Fruit fly (Drosophila melanogaster): Measurements from ENCODE around the gene spri.
A peak's percentile ranks its signal among the peaks of the same experiment; 100 is the strongest.

spri gene

DNA sequence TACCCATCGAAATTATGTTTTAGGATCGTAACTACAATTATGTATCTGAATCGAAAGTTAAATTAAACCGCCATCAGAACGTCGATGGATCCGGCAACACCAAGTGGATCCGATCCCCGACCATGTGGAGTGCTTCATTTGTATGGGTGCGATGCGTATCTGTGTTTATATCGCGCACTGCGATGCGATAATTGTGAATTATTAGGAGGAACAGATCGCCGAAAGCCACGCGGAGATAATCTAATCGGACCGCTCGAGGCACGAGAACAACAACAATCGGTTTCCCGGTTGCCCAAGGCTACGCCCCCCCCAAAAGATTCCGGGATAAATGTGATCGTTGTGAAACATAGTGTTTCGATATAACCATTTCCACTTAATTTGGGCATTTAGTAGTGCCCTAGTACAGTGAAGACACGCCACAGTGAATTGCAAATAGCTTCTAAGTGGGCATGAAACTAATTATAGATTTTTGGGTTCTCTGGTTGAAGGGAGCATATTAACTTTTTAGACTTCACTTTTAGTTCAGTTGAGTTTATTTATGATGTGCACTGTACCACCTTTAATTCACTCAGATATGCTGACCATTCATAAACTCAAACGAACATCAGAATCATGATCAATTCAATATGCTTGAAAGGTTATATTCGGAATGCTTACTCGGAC, 15.2 kb upstream of the spri start (continued):
- TF ChIP-seq corto (GFP tag; optimal IDR thresholded peaks at IDR 0.05) (no peak), CG12299 (tag; optimal IDR thresholded peaks at IDR 0.05) (no peak), zen (tag; optimal IDR thresholded peaks at IDR 0.05) (peak; percentile 24), CG10321 (GFP tag; IDR thresholded peaks at IDR 0.05) (no peak), pzg (GFP tag; optimal IDR thresholded peaks at IDR 0.05) (peak; percentile 4), amos (GFP tag; IDR thresholded peaks at IDR 0.05; ENCODE audit: partially characterized antibody) (no peak), CG6272 (GFP tag; IDR thresholded peaks at IDR 0.05) (no peak), CG15514 (GFP tag; optimal IDR thresholded peaks at IDR 0.05) (peak; percentile 12), gsb (GFP tag; IDR thresholded peaks at IDR 0.05) (no peak; the same call in 1 of the 2 replicates), CG9817 (tag; optimal IDR thresholded peaks at IDR 0.05) (peak; percentile 64), kni (GFP tag; optimal IDR thresholded peaks at IDR 0.05) (no peak), zen2 (GFP tag; IDR thresholded peaks at IDR 0.05; ENCODE audit: partially characterized antibody) (no peak), gcm (GFP tag; optimal IDR thresholded peaks at IDR 0.05) (no peak), CG13424 (tag; optimal IDR thresholded peaks at IDR 0.05) (peak; percentile 46), Hr3 (GFP tag; optimal IDR thresholded peaks at IDR 0.05) (peak; percentile 15), bbx (GFP tag; IDR thresholded peaks at IDR 0.05; ENCODE audit: partially characterized antibody) (no peak), Atf3 (GFP tag; optimal IDR thresholded peaks at IDR 0.05) (no peak), CG7556 (GFP tag; optimal IDR thresholded peaks at IDR 0.05) (no peak), p53 (GFP tag; optimal IDR thresholded peaks at IDR 0.05) (no peak), CG9215 (GFP tag; IDR thresholded peaks at IDR 0.05) (peak; percentile 49; the same call in 1 of the 2 replicates), Ada2b (GFP tag; IDR thresholded peaks at IDR 0.05) (peak; percentile 71), CG11695 (GFP tag; IDR thresholded peaks at IDR 0.05) (0 out of 3 replicates have a peak, but pooled peaks have one; percentile 41), D19A (tag; optimal IDR thresholded peaks at IDR 0.05) (peak; percentile 17), NC2α (GFP tag; optimal IDR thresholded peaks at IDR 0.05) (no peak), knrl (GFP tag; IDR thresholded peaks at IDR 0.05; ENCODE audit: partially characterized antibody) (no peak), CG4730 (GFP tag; IDR thresholded peaks at IDR 0.05) (no peak), C15 (GFP tag; IDR thresholded peaks at IDR 0.05) (0 out of 3 replicates have a peak, but pooled peaks have one; percentile 8), CG33557 (GFP tag; optimal IDR thresholded peaks at IDR 0.05) (no peak), az2 (GFP tag; optimal IDR thresholded peaks at IDR 0.05) (peak; percentile 45), Ptx1 (GFP tag; IDR thresholded peaks at IDR 0.05) (peak; percentile 72), CG17912 (GFP tag; optimal IDR thresholded peaks at IDR 0.05) (no peak), CG7987 (GFP tag; optimal IDR thresholded peaks at IDR 0.05) (no peak), CG14710 (tag; optimal IDR thresholded peaks at IDR 0.05) (peak; percentile 2), Adf1 (GFP tag; IDR thresholded peaks at IDR 0.05) (no peak; the same call in 1 of the 2 replicates), bab2 (GFP tag; optimal IDR thresholded peaks at IDR 0.05) (peak; percentile 32), gro (GFP tag; optimal IDR thresholded peaks at IDR 0.05) (no peak), ERR (GFP tag; optimal IDR thresholded peaks at IDR 0.05) (peak; percentile 39), HLHmδ (GFP tag; optimal IDR thresholded peaks at IDR 0.05) (no peak), CG7963 (GFP tag; IDR thresholded peaks at IDR 0.05; ENCODE audit: partially characterized antibody) (no peak), CG11456 (GFP tag; IDR thresholded peaks at IDR 0.05) (peak; percentile 61; the same call in 1 of the 3 replicates), Lhr (GFP tag; optimal IDR thresholded peaks at IDR 0.05) (no peak), HmgD (GFP tag; optimal IDR thresholded peaks at IDR 0.05) (no peak), CG17829 (tag; optimal IDR thresholded peaks at IDR 0.05) (no peak), YL-1 (GFP tag; optimal IDR thresholded peaks at IDR 0.05) (no peak), CG17568 (GFP tag; optimal IDR thresholded peaks at IDR 0.05) (no peak), E2f2 (GFP tag; IDR thresholded peaks at IDR 0.05) (peak; percentile 54; the same call in 1 of the 2 replicates), CG15601 (tag; optimal IDR thresholded peaks at IDR 0.05) (no peak), Usf (GFP tag; optimal IDR thresholded peaks at IDR 0.05) (no peak)

Data from whole organism, embryonic.